Fruit fly (Drosophila melanogaster) whole organism, embryonic: ENCODE data around the gene Hel25E.

ENCODE experiments used
- Bdp1 ChIP-seq: fragments of 200-800 bp; sonication (Bioruptor generic); optimal IDR thresholded peaks from 3 replicates; lab custom pipeline; 2016; ENCODE audit warnings: missing biosample characterization, missing genetic modification characterization
- CG1024 ChIP-seq: fragments of 200-800 bp; sonication (Bioruptor generic); IDR thresholded peaks from 2 replicates; pipeline ENCODE4 v1.3.6; 2022; ENCODE audit warnings: missing biosample characterization, missing genetic modification characterization
- CG11456 ChIP-seq: fragments of 200-800 bp; sonication (Bioruptor generic); IDR thresholded peaks from 3 replicates; pipeline ENCODE4 v1.3.6; 2022; ENCODE audit warnings: missing biosample characterization, missing genetic modification characterization
- CG12659 ChIP-seq: fragments of 200-800 bp; sonication (Bioruptor generic); optimal IDR thresholded peaks from 3 replicates; lab custom pipeline; 2017; ENCODE audit warnings: mild to moderate bottlenecking, missing biosample characterization, missing genetic modification reagents, missing genetic modification characterization
- CG17186 ChIP-seq: fragments of 200-800 bp; sonication (Bioruptor generic); optimal IDR thresholded peaks from 3 replicates; lab custom pipeline; 2017; ENCODE audit warnings: missing biosample characterization, missing genetic modification reagents, missing genetic modification characterization
- CG17829 ChIP-seq: fragments of 200-800 bp; optimal IDR thresholded peaks from 2 replicates; lab custom pipeline; 2019; ENCODE audit warnings: missing biosample characterization, mild to moderate bottlenecking, missing genetic modification characterization, moderate library complexity
- CG1792 ChIP-seq: fragments of 200-800 bp; sonication (Bioruptor generic); optimal IDR thresholded peaks from 2 replicates; lab custom pipeline; 2016; ENCODE audit warnings: missing biosample characterization, missing genetic modification characterization
- CG18619 ChIP-seq: fragments of 200-800 bp; sonication (Bioruptor generic); optimal IDR thresholded peaks from 3 replicates; lab custom pipeline; 2017; ENCODE audit warnings: missing biosample characterization, mild to moderate bottlenecking, missing genetic modification characterization
- CG2202 ChIP-seq: fragments of 200-800 bp; sonication (Bioruptor generic); optimal IDR thresholded peaks from 2 replicates; lab custom pipeline; 2018; ENCODE audit warnings: missing biosample characterization, mild to moderate bottlenecking, missing genetic modification characterization
- CG2678 ChIP-seq: fragments of 200-800 bp; sonication (Bioruptor generic); optimal IDR thresholded peaks from 3 replicates; lab custom pipeline; 2019; ENCODE audit warnings: missing biosample characterization, mild to moderate bottlenecking, missing genetic modification characterization, moderate library complexity
- CG31388 ChIP-seq: fragments of 200-800 bp; sonication (Bioruptor generic); optimal IDR thresholded peaks from 2 replicates; lab custom pipeline; 2016; ENCODE audit warnings: missing biosample characterization, missing genetic modification characterization
- CG3163 ChIP-seq: fragments of 200-800 bp; sonication (Bioruptor generic); optimal IDR thresholded peaks from 3 replicates; lab custom pipeline; 2016; ENCODE audit warnings: missing biosample characterization, missing genetic modification characterization
- CG34376 ChIP-seq: fragments of 200-800 bp; sonication (Bioruptor generic); optimal IDR thresholded peaks from 2 replicates; lab custom pipeline; 2018; ENCODE audit warnings: missing biosample characterization, mild to moderate bottlenecking, missing genetic modification characterization
- CG3847 ChIP-seq: fragments of 200-800 bp; sonication (Bioruptor generic); IDR thresholded peaks from 2 replicates; pipeline ENCODE4 v1.3.6; 2022; ENCODE audit warnings: missing biosample characterization, missing genetic modification characterization
- CG3995 ChIP-seq: fragments of 200-800 bp; sonication (Bioruptor generic); optimal IDR thresholded peaks from 3 replicates; lab custom pipeline; 2016; ENCODE audit warnings: missing biosample characterization, missing genetic modification characterization
- CG4854 ChIP-seq: fragments of 200-800 bp; sonication (Bioruptor generic); optimal IDR thresholded peaks from 2 replicates; lab custom pipeline; 2016; ENCODE audit warnings: missing biosample characterization, missing genetic modification characterization, inconsistent platforms
- CG6654 ChIP-seq: fragments of 200-800 bp; sonication (Bioruptor generic); optimal IDR thresholded peaks from 2 replicates; lab custom pipeline; 2017; ENCODE audit warnings: missing biosample characterization, mild to moderate bottlenecking, missing genetic modification characterization
- CG6683 ChIP-seq: fragments of 200-800 bp; sonication (Bioruptor generic); optimal IDR thresholded peaks from 2 replicates; lab custom pipeline; 2017; ENCODE audit warnings: missing biosample characterization, mild to moderate bottlenecking, missing genetic modification characterization, missing genetic modification reagents
- CG6854 ChIP-seq: fragments of 200-800 bp; sonication (Bioruptor generic); optimal IDR thresholded peaks from 3 replicates; lab custom pipeline; 2017; ENCODE audit warnings: missing biosample characterization, mild to moderate bottlenecking, missing genetic modification characterization
- CG8290 ChIP-seq, 3 experiments: fragments of 200-800 bp; sonication (Bioruptor generic); optimal IDR thresholded peaks; 2 replicates each; lab custom pipeline; 2016 to 2019; ENCODE audit warnings: missing biosample characterization in 3 of 3, missing genetic modification characterization in 3 of 3, mild to moderate bottlenecking in 2 of 3, moderate library complexity in 1 of 3
- CG9932 ChIP-seq: fragments of 200-800 bp; sonication (Bioruptor generic); IDR thresholded peaks from 2 replicates; pipeline ENCODE4 v1.3.6; 2022; ENCODE audit warnings: missing biosample characterization, missing genetic modification characterization
- D ChIP-seq, 2 experiments: fragments of 200-800 bp in 1 of 2; fragments of >200 bp in 1 of 2; sonication (Bioruptor generic) in 1 of 2; optimal IDR thresholded peaks; 2 replicates in 1 of 2; 3 replicates in 1 of 2; lab custom pipeline; 2017; ENCODE audit warnings: mild to moderate bottlenecking in 1 of 2, missing biosample characterization in 1 of 2, missing genetic modification characterization in 1 of 2, missing genetic modification reagents in 1 of 2
- Dek ChIP-seq: fragments of 200-800 bp; sonication (Bioruptor generic); optimal IDR thresholded peaks from 3 replicates; lab custom pipeline; 2019; ENCODE audit warnings: missing biosample characterization, mild to moderate bottlenecking, missing genetic modification characterization, moderate library complexity
- Dp ChIP-seq: fragments of 200-800 bp; sonication (Bioruptor generic); optimal IDR thresholded peaks from 2 replicates; lab custom pipeline; 2018; ENCODE audit warnings: missing biosample characterization, mild to moderate bottlenecking, missing genetic modification characterization, moderate library complexity
- Drgx ChIP-seq: fragments of 200-800 bp; sonication (Bioruptor generic); IDR thresholded peaks from 2 replicates; pipeline ENCODE4 v1.3.6; 2022; ENCODE audit warnings: missing biosample characterization, missing genetic modification characterization
- GATAe ChIP-seq: fragments of 200-800 bp; sonication (Bioruptor generic); conservative IDR thresholded peaks from 2 replicates; pipeline ENCODE4 v1.3.6; 2022; ENCODE audit warnings: missing biosample characterization, missing genetic modification characterization
- Kr ChIP-seq: fragments of 200-800 bp; sonication (Bioruptor generic); optimal IDR thresholded peaks from 2 replicates; lab custom pipeline; 2017; ENCODE audit warnings: missing biosample characterization, mild to moderate bottlenecking, missing genetic modification characterization
- Mrtf ChIP-seq: fragments of 200-800 bp; sonication (Bioruptor generic); IDR thresholded peaks from 3 replicates; pipeline ENCODE4 v1.3.6; 2022; ENCODE audit warnings: missing biosample characterization, missing genetic modification characterization
- Neu2 ChIP-seq: fragments of 200-800 bp; sonication (Bioruptor generic); optimal IDR thresholded peaks from 3 replicates; lab custom pipeline; 2016; ENCODE audit warnings: missing biosample characterization, missing genetic modification characterization, borderline replicate concordance
- Opbp ChIP-seq: fragments of 200-800 bp; sonication (Bioruptor generic); IDR thresholded peaks from 3 replicates; pipeline ENCODE4 v1.3.6; 2022; ENCODE audit warnings: missing biosample characterization, missing genetic modification characterization; ENCODE audit not compliant: partially characterized antibody
- Pdp1 ChIP-seq, 2 experiments: fragments of 200-800 bp; sonication (Bioruptor generic); optimal IDR thresholded peaks; 3 replicates each; lab custom pipeline; 2016; ENCODE audit warnings: missing biosample characterization in 2 of 2, missing genetic modification characterization in 2 of 2, mild to moderate bottlenecking in 1 of 2, moderate library complexity in 1 of 2
- Sox100B ChIP-seq: fragments of 200-800 bp; sonication (Bioruptor generic); optimal IDR thresholded peaks from 3 replicates; lab custom pipeline; 2018; ENCODE audit warnings: missing biosample characterization, mild to moderate bottlenecking, missing genetic modification characterization
- Tbp ChIP-seq: fragments of >200 bp; optimal IDR thresholded peaks from 2 replicates; lab custom pipeline; 2018; ENCODE audit warnings: missing biosample characterization, missing genetic modification characterization
- YL-1 ChIP-seq: fragments of 200-800 bp; sonication (Bioruptor generic); optimal IDR thresholded peaks from 3 replicates; lab custom pipeline; 2017; ENCODE audit warnings: missing biosample characterization, mild to moderate bottlenecking, missing genetic modification characterization
- chinmo ChIP-seq: fragments of 200-800 bp; sonication (Bioruptor generic); IDR thresholded peaks from 4 replicates; pipeline ENCODE4 v1.3.6; 2022; ENCODE audit warnings: missing biosample characterization, missing genetic modification characterization; ENCODE audit not compliant: partially characterized antibody
- ci ChIP-seq: fragments of 200-800 bp; sonication (Bioruptor generic); IDR thresholded peaks from 3 replicates; pipeline ENCODE4 v1.3.6; 2022; ENCODE audit warnings: missing biosample characterization, missing genetic modification characterization
- crc ChIP-seq: fragments of 200-800 bp; sonication (Bioruptor generic); optimal IDR thresholded peaks from 2 replicates; lab custom pipeline; 2016; ENCODE audit warnings: missing biosample characterization, missing genetic modification characterization
- eyg ChIP-seq: fragments of 200-800 bp; sonication (Bioruptor generic); optimal IDR thresholded peaks from 3 replicates; lab custom pipeline; 2016; ENCODE audit warnings: missing biosample characterization, missing genetic modification characterization
- gem ChIP-seq: fragments of 200-800 bp; sonication (Bioruptor generic); optimal IDR thresholded peaks from 2 replicates; lab custom pipeline; 2019; ENCODE audit warnings: missing biosample characterization, mild to moderate bottlenecking, missing genetic modification characterization, moderate library complexity
- gt ChIP-seq: fragments of 200-800 bp; sonication (Bioruptor generic); IDR thresholded peaks from 2 replicates; pipeline ENCODE4 v1.3.6; 2022; ENCODE audit warnings: missing biosample characterization, missing genetic modification characterization
- ham ChIP-seq: fragments of 200-800 bp; sonication (Bioruptor generic); IDR thresholded peaks from 2 replicates; pipeline ENCODE4 v1.3.6; 2022; ENCODE audit warnings: missing biosample characterization, missing genetic modification characterization
- inv ChIP-seq: fragments of 200-800 bp; sonication (Bioruptor generic); IDR thresholded peaks from 2 replicates; pipeline ENCODE4 v1.3.6; 2022; ENCODE audit warnings: missing biosample characterization, missing genetic modification characterization; ENCODE audit not compliant: partially characterized antibody
- jumu ChIP-seq: fragments of 200-800 bp; sonication (Bioruptor generic); optimal IDR thresholded peaks from 3 replicates; lab custom pipeline; 2016; ENCODE audit warnings: missing biosample characterization, missing genetic modification characterization
- knrl ChIP-seq: fragments of 200-800 bp; sonication (Bioruptor generic); IDR thresholded peaks from 3 replicates; pipeline ENCODE4 v1.3.6; 2022; ENCODE audit warnings: missing biosample characterization, missing genetic modification characterization; ENCODE audit not compliant: partially characterized antibody
- lbe ChIP-seq: fragments of 200-800 bp; sonication (Bioruptor generic); optimal IDR thresholded peaks from 2 replicates; lab custom pipeline; 2016; ENCODE audit warnings: missing biosample characterization, mild to moderate bottlenecking, missing genetic modification characterization
- ranshi ChIP-seq: fragments of 200-800 bp; sonication (Bioruptor generic); IDR thresholded peaks from 2 replicates; pipeline ENCODE4 v1.3.6; 2022; ENCODE audit warnings: missing biosample characterization, missing genetic modification characterization
- scrt ChIP-seq: fragments of 200-800 bp; sonication (Bioruptor generic); optimal IDR thresholded peaks from 2 replicates; lab custom pipeline; 2018; ENCODE audit warnings: missing biosample characterization, mild to moderate bottlenecking, missing genetic modification characterization, moderate library complexity
- sr ChIP-seq: fragments of 200-800 bp; sonication (Bioruptor generic); IDR thresholded peaks from 3 replicates; pipeline ENCODE4 v1.3.6; 2022; ENCODE audit warnings: missing biosample characterization, missing genetic modification characterization
- tin ChIP-seq: fragments of 200-800 bp; sonication (Bioruptor generic); optimal IDR thresholded peaks from 3 replicates; lab custom pipeline; 2016; ENCODE audit warnings: missing biosample characterization, missing genetic modification characterization
- wdn ChIP-seq: fragments of 200-800 bp; sonication (Bioruptor generic); IDR thresholded peaks from 2 replicates; pipeline ENCODE4 v1.3.6; 2022; ENCODE audit warnings: missing biosample characterization, missing genetic modification characterization
- z ChIP-seq: fragments of 200-800 bp; sonication (Bioruptor generic); IDR thresholded peaks from 3 replicates; pipeline ENCODE4 v1.3.6; 2022; ENCODE audit warnings: missing biosample characterization, missing genetic modification characterization

Hel25E gene

DNA sequence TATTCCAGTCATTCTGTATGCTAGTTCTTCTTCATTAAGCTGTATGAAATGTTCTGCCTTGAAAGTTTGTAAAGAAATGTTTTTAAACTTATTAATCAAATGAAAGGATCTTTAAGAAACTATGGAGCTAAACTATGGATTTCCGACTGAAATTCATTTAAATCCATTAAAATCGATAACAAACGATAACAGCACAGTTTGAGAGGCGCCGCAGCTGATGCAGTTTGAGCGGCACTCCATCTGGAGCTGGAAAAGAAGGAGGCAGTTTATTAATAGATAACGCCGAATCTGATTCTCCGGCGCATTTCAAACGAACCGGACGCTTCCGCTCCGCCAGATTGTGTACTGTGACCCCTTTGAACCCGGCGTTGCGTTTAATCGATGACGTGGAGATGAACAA, 14.3 kb downstream of the Hel25E start, which contains the start of gene CG31915 (continued):
- TF ChIP-seq CG17829 (peak; percentile 9), CG17186 (no peak), scrt (GFP tag; lab: Kevin White, UChicago) (no peak), ham (GFP tag; lab: Robert Waterston, UW) (no peak), CG31388 (no peak), CG12659 (no peak), ci (no peak), gem (tag; lab: Kevin White, UChicago) (no peak), CG1024 (GFP tag; lab: Robert Waterston, UW) (no peak), Drgx (GFP tag; lab: Robert Waterston, UW) (no peak), CG3847 (GFP tag; lab: Robert Waterston, UW) (no peak), crc (GFP tag; lab: Kevin White, UChicago) (no peak), Mrtf (GFP tag; lab: Robert Waterston, UW) (no peak), inv (peak; percentile 41), CG2678 (tag; lab: Kevin White, UChicago) (no peak), lbe (GFP tag; lab: Kevin White, UChicago) (no peak), Sox100B (GFP tag; lab: Kevin White, UChicago) (no peak), CG9932 (GFP tag; lab: Robert Waterston, UW) (no peak), Opbp (GFP tag; lab: Robert Waterston, UW) (peak; percentile 75), chinmo (peak; percentile 91), CG1792 (GFP tag; lab: Kevin White, UChicago) (no peak), D (optimal IDR thresholded peaks at IDR 0.05; lab: Kevin White, UChicago) (no peak), D (GFP tag; optimal IDR thresholded peaks at IDR 0.05; lab: Kevin White, UChicago) (no peak), Bdp1 (no peak), z (GFP tag; lab: Robert Waterston, UW) (no peak), CG11456 (GFP tag; lab: Robert Waterston, UW) (no peak), CG18619 (GFP tag; lab: Kevin White, UChicago) (no peak), tin (GFP tag; lab: Kevin White, UChicago) (no peak), gt (GFP tag; lab: Robert Waterston, UW) (no peak), CG8290 (GFP tag; optimal IDR thresholded peaks at IDR 0.05; lab: Kevin White, UChicago) (no peak), CG8290 (tag; optimal IDR thresholded peaks at IDR 0.05; lab: Kevin White, UChicago) (no peak), sr (GFP tag; lab: Robert Waterston, UW) (no peak), Pdp1 (GFP tag; optimal IDR thresholded peaks at IDR 0.05; lab: Kevin White, UChicago) (no peak), Tbp (GFP tag; lab: Kevin White, UChicago) (no peak), CG2202 (tag; lab: Kevin White, UChicago) (no peak), GATAe (GFP tag; lab: Robert Waterston, UW) (no peak), YL-1 (GFP tag; lab: Kevin White, UChicago) (peak; percentile 21), CG6683 (no peak), ranshi (GFP tag; lab: Robert Waterston, UW) (no peak), knrl (GFP tag; lab: Robert Waterston, UW) (peak; percentile 51; the same call in 1 of the 3 replicates), jumu (GFP tag; lab: Kevin White, UChicago) (no peak), CG4854 (no peak), Dp (peak; percentile 87), CG34376 (no peak), Dek (no peak), Neu2 (GFP tag; lab: Kevin White, UChicago) (no peak), CG3163 (GFP tag; lab: Kevin White, UChicago) (no peak), eyg (GFP tag; lab: Kevin White, UChicago) (no peak), wdn (no peak), CG3995 (GFP tag; lab: Kevin White, UChicago) (no peak), CG6654 (GFP tag; lab: Kevin White, UChicago) (peak; percentile 100), CG6854 (GFP tag; lab: Kevin White, UChicago) (peak; percentile 77), Kr (GFP tag; lab: Kevin White, UChicago) (no peak)
